Worm (Caenorhabditis elegans) whole organism, midembryonic: ENCODE results near the gene Y57G11C.52.

Source experiments
- T22C8.4 ChIP-seq: fragments of 200-800 bp; sonication (Bioruptor generic); IDR thresholded peaks from 2 replicates; pipeline ENCODE4 v1.3.6; 2022; ENCODE audit warnings: missing genetic modification characterization, missing compliant biosample characterization
- cog-1 ChIP-seq: sonication (generic microtip); optimal IDR thresholded peaks from 2 replicates; lab custom pipeline; 2016; ENCODE audit warnings: missing genetic modification characterization, missing compliant biosample characterization
- flt-1 ChIP-seq: fragments of 200-800 bp; sonication (Bioruptor generic); IDR thresholded peaks from 2 replicates; pipeline ENCODE4 v1.3.6; 2022; ENCODE audit warnings: missing genetic modification characterization, missing compliant biosample characterization
- klf-2 ChIP-seq: fragments of 200-800 bp; sonication (Bioruptor generic); conservative IDR thresholded peaks from 2 replicates; pipeline ENCODE4 v1.3.6; 2022; ENCODE audit warnings: missing genetic modification reagents, missing genetic modification characterization, missing compliant biosample characterization
- med-1 ChIP-seq: sonication (generic microtip); optimal IDR thresholded peaks from 2 replicates; lab custom pipeline; 2017; ENCODE audit warnings: missing genetic modification characterization, mild to moderate bottlenecking, missing compliant biosample characterization, antibody characterized with exemption, missing genetic modification reagents; ENCODE audit not compliant: insufficient read depth
- ref-1 ChIP-seq: fragments of 200-800 bp; sonication (Bioruptor generic); conservative IDR thresholded peaks from 2 replicates; pipeline ENCODE4 v1.3.6; 2022; ENCODE audit warnings: missing genetic modification reagents, missing genetic modification characterization, missing compliant biosample characterization
- tab-1 ChIP-seq: fragments of 200-800 bp; sonication (Bioruptor generic); IDR thresholded peaks from 2 replicates; pipeline ENCODE4 v1.3.6; 2022; ENCODE audit warnings: missing genetic modification characterization, missing compliant biosample characterization
- ztf-23 ChIP-seq: fragments of 200-800 bp; sonication (Bioruptor generic); IDR thresholded peaks from 2 replicates; pipeline ENCODE4 v1.3.6; 2022; ENCODE audit warnings: missing genetic modification reagents, missing genetic modification characterization, missing compliant biosample characterization
- ztf-29 ChIP-seq: fragments of 200-800 bp; sonication (Bioruptor generic); IDR thresholded peaks from 2 replicates; pipeline ENCODE4 v1.3.6; 2022; ENCODE audit warnings: missing genetic modification reagents, missing genetic modification characterization, missing compliant biosample characterization

ce11 chrIV:14861691-14862090 is 7.9 kb downstream of the Y57G11C.52 start, which contains the start of gene Y57G11C.23:
- no peak for TF ChIP-seq flt-1 (GFP tag; lab: Robert Waterston, UW)
- TF ChIP-seq med-1 = no peak
- no peak for TF ChIP-seq cog-1 (tag; lab: Kevin White, UChicago)
- TF ChIP-seq klf-2 (GFP tag; lab: Robert Waterston, UW) = no peak
- TF ChIP-seq ztf-23 (GFP tag; lab: Robert Waterston, UW) = no peak
- no peak for TF ChIP-seq ztf-29 (GFP tag; lab: Robert Waterston, UW)
- no peak for TF ChIP-seq T22C8.4
- no peak for TF ChIP-seq ref-1 (GFP tag; lab: Robert Waterston, UW)
- TF ChIP-seq tab-1 (GFP tag; lab: Robert Waterston, UW) = no peak
